Worm (Caenorhabditis elegans): ENCODE data around the gene Y40B10A.5.

DNA sequence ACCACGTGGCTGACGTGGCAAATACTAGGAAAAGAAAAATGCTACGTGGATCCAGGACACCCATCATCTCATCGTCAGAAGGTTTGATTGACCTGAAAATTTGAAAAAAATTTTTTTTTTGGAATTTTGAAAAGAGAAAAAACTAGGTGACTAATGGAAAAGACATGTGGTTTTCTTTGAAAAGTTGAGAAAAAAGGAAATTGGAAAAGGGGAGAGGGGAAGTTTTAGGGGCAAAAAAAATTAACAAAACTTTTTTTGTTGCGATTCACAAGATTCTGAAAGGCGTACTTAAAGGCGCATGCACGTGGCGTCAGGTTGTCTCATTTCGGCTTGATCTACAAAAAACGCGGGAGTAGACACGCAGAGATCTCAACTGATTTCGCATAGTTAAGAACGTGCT is 27.0 kb upstream of the Y40B10A.5 start, which contains the start of gene Y40B10A.9:
- no peak for TF ChIP-seq unc-55 (GFP tag; optimal IDR thresholded peaks at IDR 0.05)
- TF ChIP-seq ets-4 (tag; optimal IDR thresholded peaks at IDR 0.05): no peak
- TF ChIP-seq fkh-10 (GFP tag; optimal IDR thresholded peaks at IDR 0.05): no peak
- TF ChIP-seq sox-2 (GFP tag; IDR thresholded peaks at IDR 0.05): no peak
- no peak for TF ChIP-seq nhr-11 (tag; optimal IDR thresholded peaks at IDR 0.05)
- TF ChIP-seq ceh-9 (tag; optimal IDR thresholded peaks at IDR 0.05): no peak
- no peak for TF ChIP-seq mec-3 (tag; optimal IDR thresholded peaks at IDR 0.05; ENCODE audit: borderline replicate concordance)
- TF ChIP-seq ceh-45 (GFP tag; IDR thresholded peaks at IDR 0.05): no peak
- no peak for TF ChIP-seq lin-11 (tag; optimal IDR thresholded peaks at IDR 0.05)
- no peak for TF ChIP-seq madf-2 (tag; optimal IDR thresholded peaks at IDR 0.05)
- TF ChIP-seq elt-2 (tag; optimal IDR thresholded peaks at IDR 0.05): no peak

All from whole organism, late embryonic.